Fruit fly (Drosophila melanogaster): Measurements from ENCODE around the gene CG33270.

DNA sequence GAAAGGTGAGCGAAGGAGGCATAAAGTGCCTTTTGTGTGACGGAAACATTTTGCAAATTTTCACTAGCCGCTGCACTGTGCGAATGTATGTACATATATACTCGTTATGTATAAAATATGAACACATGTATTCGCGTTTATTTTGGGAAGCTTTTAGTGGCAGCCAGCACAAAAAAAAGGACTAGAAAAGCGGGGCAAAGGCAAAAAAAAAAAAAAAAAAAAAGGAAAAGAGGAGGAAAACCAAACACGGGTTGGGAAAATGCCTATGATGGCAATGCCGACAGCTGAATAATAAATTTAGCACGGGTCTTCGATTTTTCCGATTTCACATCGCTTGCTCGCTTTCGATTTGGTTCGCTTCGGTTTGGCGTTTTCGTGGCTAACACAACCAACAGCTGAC is 29.0 kb downstream of the CG33270 start:
- TF ChIP-seq pan (optimal IDR thresholded peaks at IDR 0.05) (no peak), CG8478 (optimal IDR thresholded peaks at IDR 0.05) (no peak), psq (optimal IDR thresholded peaks at IDR 0.05) (no peak)

Data from whole organism.